Worm (Caenorhabditis elegans): ENCODE results near the gene fbxa-99.

The fbxa-99 gene

DNA sequence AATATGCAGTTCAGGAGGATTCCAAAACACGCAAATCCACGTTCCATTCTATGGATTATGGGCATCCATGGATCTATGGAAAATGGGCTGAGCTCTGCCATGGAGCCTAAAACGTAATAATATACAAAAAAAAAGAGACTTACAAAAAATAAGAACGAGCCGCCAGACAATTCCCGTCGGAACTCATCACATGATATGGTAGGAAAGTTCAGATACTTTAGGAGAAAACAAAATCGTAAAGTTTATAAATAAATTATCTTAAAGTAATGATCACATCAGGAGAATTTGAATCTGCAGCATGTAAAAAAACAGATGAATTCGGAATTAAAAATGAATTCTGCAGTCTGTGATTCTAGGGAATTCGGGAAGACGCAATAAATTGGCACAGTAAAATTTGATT lies 33.0 kb upstream of the fbxa-99 start, which contains the start of gene str-232:
TSS of gene str-232 (minus strand) at position 101 of the 400 bp plus-strand sequence.
- TF ChIP-seq sptf-1 (tag; optimal IDR thresholded peaks at IDR 0.05), result no peak
- no peak for TF ChIP-seq ztf-11 (tag; optimal IDR thresholded peaks at IDR 0.05)
- TF ChIP-seq nhr-76 (tag; optimal IDR thresholded peaks at IDR 0.05), result no peak
- no peak for TF ChIP-seq zip-4 (GFP tag; optimal IDR thresholded peaks at IDR 0.05)
- no peak for TF ChIP-seq nhr-77 (tag; optimal IDR thresholded peaks at IDR 0.05)
- TF ChIP-seq nhr-12 (tag; optimal IDR thresholded peaks at IDR 0.05), result no peak
- no peak for TF ChIP-seq rnt-1 (tag; optimal IDR thresholded peaks at IDR 0.05)
- no peak for TF ChIP-seq lin-14 (GFP tag; optimal IDR thresholded peaks at IDR 0.05)
- no peak for TF ChIP-seq ceh-90 (tag; optimal IDR thresholded peaks at IDR 0.05)
- TF ChIP-seq nhr-71 (tag; optimal IDR thresholded peaks at IDR 0.05), result no peak
- TF ChIP-seq mep-1 (tag; optimal IDR thresholded peaks at IDR 0.05), result no peak

DNA sequence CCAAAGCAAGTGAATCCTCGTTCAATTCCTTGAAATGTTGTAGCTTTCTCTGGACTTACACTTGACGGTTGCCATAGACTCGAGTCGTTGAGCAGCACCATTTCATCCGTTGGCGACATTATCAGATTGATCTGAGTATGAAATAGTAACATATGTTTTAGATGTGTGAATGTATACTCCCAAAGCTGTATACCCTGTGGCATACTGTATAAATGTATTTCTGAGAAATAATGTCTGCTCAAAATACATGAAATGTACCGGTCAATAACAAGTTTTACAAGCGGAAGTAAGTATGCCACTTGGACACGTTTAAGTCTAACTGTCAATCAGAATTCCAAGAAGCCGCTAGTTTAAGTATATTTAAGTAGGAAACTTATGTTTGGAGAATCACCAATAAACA lies 26.9 kb upstream of the fbxa-99 start, which contains the start of gene str-233:
TSS of gene str-233 (minus strand) at position 101 of the 400 bp plus-strand sequence.
- TF ChIP-seq aly-2 (tag; optimal IDR thresholded peaks at IDR 0.05), result no peak
- no peak for TF ChIP-seq hlh-4 (tag; optimal IDR thresholded peaks at IDR 0.05)
- no peak for TF ChIP-seq lin-14 (GFP tag; optimal IDR thresholded peaks at IDR 0.05)
- no peak for TF ChIP-seq tbx-2 (tag; optimal IDR thresholded peaks at IDR 0.05)
- no peak for TF ChIP-seq ets-5 (GFP tag; IDR thresholded peaks at IDR 0.05)
- no peak for TF ChIP-seq nhr-47 (tag; optimal IDR thresholded peaks at IDR 0.05)
- no peak for TF ChIP-seq aha-1 (tag; optimal IDR thresholded peaks at IDR 0.05)
- no peak for TF ChIP-seq Y116A8C.19 (tag; optimal IDR thresholded peaks at IDR 0.05; ENCODE audit: borderline replicate concordance)
- no peak for TF ChIP-seq lin-39 (tag; optimal IDR thresholded peaks at IDR 0.05)
- no peak for TF ChIP-seq vab-15 (tag; optimal IDR thresholded peaks at IDR 0.05)
- TF ChIP-seq hpl-2 (GFP tag; optimal IDR thresholded peaks at IDR 0.05), result no peak
- no peak for TF ChIP-seq pqm-1 (tag; optimal IDR thresholded peaks at IDR 0.05)
- TF ChIP-seq egl-13 (tag; optimal IDR thresholded peaks at IDR 0.05), result no peak
- no peak for TF ChIP-seq rnt-1 (tag; optimal IDR thresholded peaks at IDR 0.05)
- TF ChIP-seq nhr-90 (tag; optimal IDR thresholded peaks at IDR 0.05; ENCODE audit: poor library complexity), result no peak
- TF ChIP-seq nhr-237 (tag; optimal IDR thresholded peaks at IDR 0.05), result no peak
- no peak for TF ChIP-seq snpc-4 (tag; optimal IDR thresholded peaks at IDR 0.05)

DNA sequence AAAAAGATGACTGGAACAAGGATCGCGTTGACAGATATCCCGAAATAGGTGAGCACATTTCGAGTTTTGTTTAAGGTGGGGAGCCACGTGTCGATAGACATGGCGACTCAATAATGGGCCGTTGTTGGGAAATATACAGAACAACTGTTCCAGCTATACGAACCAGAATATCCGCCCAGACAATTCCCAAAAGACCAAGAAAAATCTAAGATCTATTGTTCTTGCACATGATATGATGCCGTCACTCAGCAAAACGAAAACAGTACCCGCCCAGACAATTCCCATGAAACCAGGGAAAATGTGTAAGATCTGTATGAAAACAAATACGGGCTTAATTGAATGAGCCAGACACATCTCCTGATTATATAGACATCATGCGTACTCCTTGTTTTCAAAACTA lies 24.9 kb upstream of the fbxa-99 start, which contains the start of gene str-231:
TSS of gene str-231 (minus strand) at position 101 of the 400 bp plus-strand sequence.
- no peak for TF ChIP-seq hlh-4 (tag; optimal IDR thresholded peaks at IDR 0.05)
- TF ChIP-seq jun-1 (tag; optimal IDR thresholded peaks at IDR 0.05), result no peak
- no peak for TF ChIP-seq efl-1 (optimal IDR thresholded peaks at IDR 0.05)
- peak in 1 of 2 experiments; percentile 45 for TF ChIP-seq efl-1 (GFP tag; optimal IDR thresholded peaks at IDR 0.05 in 1 of 2)
- TF ChIP-seq fkh-8 (tag; optimal IDR thresholded peaks at IDR 0.05), result peak; percentile 38
- TF ChIP-seq nhr-19 (GFP tag; conservative IDR thresholded peaks at IDR 0.05), result no peak
- no peak for TF ChIP-seq skn-1 (tag; optimal IDR thresholded peaks at IDR 0.05)
- TF ChIP-seq ceh-88 (GFP tag; IDR thresholded peaks at IDR 0.05), result no peak

DNA sequence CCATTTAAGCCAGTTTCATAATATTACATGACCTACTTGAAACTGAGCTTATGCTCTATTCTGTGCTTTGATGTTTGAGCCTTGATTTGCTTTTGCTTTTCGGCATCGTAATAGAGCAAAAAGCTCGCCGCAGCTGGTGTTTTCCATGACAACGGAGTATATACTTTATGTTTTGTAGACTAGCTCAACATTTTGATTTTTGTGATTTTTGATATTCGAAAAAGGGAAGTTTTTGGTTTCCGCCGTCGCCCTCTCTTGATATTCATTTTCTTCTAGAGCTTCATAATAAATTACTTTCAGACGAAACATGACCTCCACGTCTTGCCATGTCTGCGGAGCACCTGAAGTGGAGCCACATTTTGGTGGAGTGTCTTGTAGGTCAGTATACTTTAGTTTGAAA lies 19.6 kb upstream of the fbxa-99 start, which contains the start of gene nhr-63:
TSS of gene nhr-63 (plus strand) at position 301 of the 400 bp plus-strand sequence.
- TF ChIP-seq tlp-1 (tag; optimal IDR thresholded peaks at IDR 0.05) (no peak), efl-1 (optimal IDR thresholded peaks at IDR 0.05) (no peak), efl-1 (GFP tag; optimal IDR thresholded peaks at IDR 0.05 in 1 of 2) (peak in 1 of 2 experiments; percentile 3)

DNA sequence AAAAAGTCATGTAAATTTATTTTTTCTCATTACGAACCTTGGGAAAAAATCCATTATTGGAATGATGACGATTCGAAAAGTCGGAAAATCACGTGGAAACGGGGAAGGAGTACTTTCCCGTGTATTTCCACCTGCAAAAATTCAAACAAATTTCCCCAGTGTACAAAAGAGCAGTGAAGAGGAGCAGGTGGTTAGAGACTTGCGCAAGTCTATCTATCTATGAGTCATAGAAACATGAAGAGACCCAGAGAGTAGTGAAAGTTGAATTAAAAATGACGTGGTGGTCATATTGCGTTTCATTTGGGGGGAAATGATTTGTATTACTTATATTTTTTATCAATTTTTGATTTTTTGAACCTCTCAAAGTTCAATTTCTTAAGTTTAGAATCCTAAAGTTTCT lies 17.8 kb upstream of the fbxa-99 start, which contains the start of gene nhr-50:
TSS of gene nhr-50 (minus strand) at position 199 of the 400 bp plus-strand sequence.
- TF ChIP-seq vab-15 (tag; optimal IDR thresholded peaks at IDR 0.05) (no peak), lin-39 (tag; optimal IDR thresholded peaks at IDR 0.05) (no peak), elt-2 (tag; optimal IDR thresholded peaks at IDR 0.05) (peak; percentile 83), lir-3 (tag; optimal IDR thresholded peaks at IDR 0.05; ENCODE audit: poor library complexity) (no peak), hlh-4 (tag; optimal IDR thresholded peaks at IDR 0.05) (peak; percentile 80), snpc-4 (tag; optimal IDR thresholded peaks at IDR 0.05) (peak; percentile 5), fkh-8 (tag; optimal IDR thresholded peaks at IDR 0.05) (peak; percentile 88), dpl-1 (GFP tag; optimal IDR thresholded peaks at IDR 0.05) (peak in 1 of 3 experiments; percentile 30), nhr-11 (tag; optimal IDR thresholded peaks at IDR 0.05) (no peak), nhr-76 (tag; optimal IDR thresholded peaks at IDR 0.05) (no peak), irx-1 (tag; optimal IDR thresholded peaks at IDR 0.05) (no peak), nhr-19 (GFP tag; conservative IDR thresholded peaks at IDR 0.05) (no peak; the same call in 1 of the 2 replicates), pag-3 (tag; optimal IDR thresholded peaks at IDR 0.05; ENCODE audit: borderline replicate concordance, insufficient read depth) (no peak), efl-3 (GFP tag; optimal IDR thresholded peaks at IDR 0.05) (no peak), unc-30 (tag; optimal IDR thresholded peaks at IDR 0.05) (no peak), fkh-4 (tag; optimal IDR thresholded peaks at IDR 0.05; ENCODE audit: borderline replicate concordance) (no peak), lsy-2 (tag; optimal IDR thresholded peaks at IDR 0.05) (peak; percentile 2 to 43), nhr-85 (tag) (peak; percentile 85), C34B4.2 (tag; optimal IDR thresholded peaks at IDR 0.05) (no peak)
